Fruit fly (Drosophila melanogaster) whole organism: ENCODE data around the gene CtsF.

Source experiments
- CG8478 ChIP-seq: fragments of >200 bp; optimal IDR thresholded peaks from 2 replicates; lab custom pipeline; 2018; ENCODE audit warnings: inconsistent platforms
- Dll ChIP-seq: fragments of >200 bp; optimal IDR thresholded peaks from 2 replicates; lab custom pipeline; 2017
- EcR ChIP-seq, 2 experiments: fragments of >200 bp; optimal IDR thresholded peaks; 2 replicates each; lab custom pipeline; 2017; ENCODE audit warnings: missing biosample characterization in 2 of 2, missing genetic modification characterization in 2 of 2, missing genetic modification reagents in 2 of 2
- pan ChIP-seq: fragments of >200 bp; optimal IDR thresholded peaks from 2 replicates; lab custom pipeline; 2017
- psq ChIP-seq: fragments of >200 bp; optimal IDR thresholded peaks from 2 replicates; lab custom pipeline; 2017
- usp ChIP-seq: fragments of >200 bp; optimal IDR thresholded peaks from 2 replicates; lab custom pipeline; 2017; ENCODE audit warnings: missing biosample characterization, missing genetic modification characterization, mixed read lengths

CtsF gene

DNA sequence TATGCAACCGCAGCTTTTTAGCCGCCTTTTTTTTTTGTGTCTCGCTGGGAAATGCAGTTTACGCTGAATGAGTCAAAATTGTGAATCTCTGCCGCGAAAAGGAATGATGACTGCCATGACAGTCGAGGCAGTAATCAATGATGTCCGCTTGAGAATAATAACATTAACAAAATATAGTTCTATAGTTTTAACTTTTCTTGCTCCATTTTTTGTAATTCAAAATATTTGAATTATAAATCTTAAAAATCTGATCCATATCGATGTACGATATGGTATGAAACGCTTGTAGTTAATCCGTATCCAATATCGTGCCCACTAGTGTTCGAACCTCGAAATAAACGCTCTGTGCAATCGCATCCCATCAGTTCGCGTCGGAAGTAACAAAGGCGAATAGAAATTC lies 63.7 kb downstream of the CtsF start:
- TF ChIP-seq pan (lab: Kevin White, UChicago) (no peak), usp (no peak), CG8478 (lab: Kevin White, UChicago) (no peak), Dll (lab: Kevin White, UChicago) (no peak), psq (no peak), EcR (GFP tag; optimal IDR thresholded peaks at IDR 0.05; lab: Kevin White, UChicago) (no peak)
